Fruit fly (Drosophila melanogaster) whole organism, embryonic: ENCODE data around the gene scrib.
A peak's percentile ranks its signal among the peaks of the same experiment; 100 is the strongest.

Experiments used
- Aef1 ChIP-seq: fragments of 200-800 bp; sonication (Bioruptor generic); IDR thresholded peaks from 3 replicates; pipeline ENCODE4 v1.3.6; 2022; ENCODE audit warnings: missing biosample characterization, missing genetic modification characterization
- CG10543 ChIP-seq: fragments of 200-800 bp; sonication (Bioruptor generic); optimal IDR thresholded peaks from 3 replicates; lab custom pipeline; 2017; ENCODE audit warnings: missing biosample characterization, mild to moderate bottlenecking, missing genetic modification characterization, moderate library complexity
- CG11560 ChIP-seq: fragments of 200-800 bp; sonication (Bioruptor generic); IDR thresholded peaks from 3 replicates; pipeline ENCODE4 v1.3.6; 2022; ENCODE audit warnings: missing biosample characterization, missing genetic modification characterization
- CG12071 ChIP-seq: fragments of 200-800 bp; sonication (Bioruptor generic); optimal IDR thresholded peaks from 3 replicates; lab custom pipeline; 2018; ENCODE audit warnings: missing biosample characterization, mild to moderate bottlenecking, missing genetic modification characterization
- CG12219 ChIP-seq: fragments of 200-800 bp; sonication (Bioruptor generic); optimal IDR thresholded peaks from 3 replicates; lab custom pipeline; 2018; ENCODE audit warnings: missing biosample characterization, mild to moderate bottlenecking, missing genetic modification characterization
- CG12299 ChIP-seq: fragments of 200-800 bp; sonication (Bioruptor generic); optimal IDR thresholded peaks from 2 replicates; lab custom pipeline; 2018; ENCODE audit warnings: missing biosample characterization, mild to moderate bottlenecking, missing genetic modification characterization
- CG15696 ChIP-seq: fragments of 200-800 bp; sonication (Bioruptor generic); optimal IDR thresholded peaks from 2 replicates; lab custom pipeline; 2019; ENCODE audit warnings: missing biosample characterization, mild to moderate bottlenecking, missing genetic modification characterization, moderate library complexity
- CG1602 ChIP-seq: fragments of 200-800 bp; sonication (Bioruptor generic); optimal IDR thresholded peaks from 3 replicates; lab custom pipeline; 2016; ENCODE audit warnings: missing biosample characterization, missing genetic modification characterization
- CG1603 ChIP-seq: fragments of 200-800 bp; sonication (Bioruptor generic); optimal IDR thresholded peaks from 2 replicates; lab custom pipeline; 2019; ENCODE audit warnings: missing biosample characterization, mild to moderate bottlenecking, missing genetic modification characterization, moderate library complexity
- CG16813 ChIP-seq: fragments of 200-800 bp; sonication (Bioruptor generic); IDR thresholded peaks from 3 replicates; pipeline ENCODE4 v1.3.6; 2022; ENCODE audit warnings: missing biosample characterization, missing genetic modification characterization; ENCODE audit not compliant: partially characterized antibody
- CG2129 ChIP-seq: fragments of 200-800 bp; sonication (Bioruptor generic); IDR thresholded peaks from 2 replicates; pipeline ENCODE4 v1.3.6; 2022; ENCODE audit warnings: missing biosample characterization, missing genetic modification characterization; ENCODE audit not compliant: partially characterized antibody
- CG2678 ChIP-seq: fragments of 200-800 bp; sonication (Bioruptor generic); optimal IDR thresholded peaks from 3 replicates; lab custom pipeline; 2019; ENCODE audit warnings: missing biosample characterization, mild to moderate bottlenecking, missing genetic modification characterization, moderate library complexity
- CG30020 ChIP-seq: fragments of 200-800 bp; optimal IDR thresholded peaks from 2 replicates; lab custom pipeline; 2019; ENCODE audit warnings: missing biosample characterization, mild to moderate bottlenecking, missing genetic modification characterization, moderate library complexity
- CG31441 ChIP-seq: fragments of 200-800 bp; sonication (Bioruptor generic); IDR thresholded peaks from 2 replicates; pipeline ENCODE4 v1.3.6; 2022; ENCODE audit warnings: missing biosample characterization, missing genetic modification characterization
- CG34224 ChIP-seq: fragments of 200-800 bp; sonication (Bioruptor generic); IDR thresholded peaks from 3 replicates; pipeline ENCODE4 v1.3.6; 2022; ENCODE audit warnings: missing biosample characterization, missing genetic modification characterization; ENCODE audit not compliant: partially characterized antibody
- CG6175 ChIP-seq: fragments of 200-800 bp; sonication (Bioruptor generic); IDR thresholded peaks from 3 replicates; pipeline ENCODE4 v1.3.6; 2022; ENCODE audit warnings: missing biosample characterization, missing genetic modification characterization
- CG6272 ChIP-seq: fragments of 200-800 bp; sonication (Bioruptor generic); IDR thresholded peaks from 2 replicates; pipeline ENCODE4 v1.3.6; 2022; ENCODE audit warnings: missing biosample characterization, missing genetic modification characterization
- CG6765 ChIP-seq: fragments of 200-800 bp; sonication (Bioruptor generic); optimal IDR thresholded peaks from 3 replicates; lab custom pipeline; 2017; ENCODE audit warnings: missing biosample characterization, mild to moderate bottlenecking, missing genetic modification characterization
- CTCF ChIP-seq: fragments of 200-800 bp; sonication (Bioruptor generic); optimal IDR thresholded peaks from 2 replicates; lab custom pipeline; 2017; ENCODE audit warnings: missing biosample characterization, mild to moderate bottlenecking, missing genetic modification characterization, moderate library complexity
- Dbx ChIP-seq: fragments of 200-800 bp; sonication (Bioruptor generic); IDR thresholded peaks from 3 replicates; pipeline ENCODE4 v1.3.6; 2022; ENCODE audit warnings: missing biosample characterization, missing genetic modification characterization
- Ets97D ChIP-seq: fragments of 200-800 bp; sonication (Bioruptor generic); optimal IDR thresholded peaks from 3 replicates; lab custom pipeline; 2016; ENCODE audit warnings: missing biosample characterization, missing genetic modification characterization
- Fer1 ChIP-seq: fragments of 200-800 bp; sonication (Bioruptor generic); optimal IDR thresholded peaks from 2 replicates; lab custom pipeline; 2017; ENCODE audit warnings: missing biosample characterization, mild to moderate bottlenecking, missing genetic modification characterization
- HmgZ ChIP-seq: fragments of 200-800 bp; sonication (Bioruptor generic); optimal IDR thresholded peaks from 2 replicates; lab custom pipeline; 2018; ENCODE audit warnings: missing biosample characterization, mild to moderate bottlenecking, missing genetic modification characterization
- MESR4 ChIP-seq: fragments of 200-800 bp; sonication (Bioruptor generic); optimal IDR thresholded peaks from 2 replicates; lab custom pipeline; 2018; ENCODE audit warnings: missing biosample characterization, mild to moderate bottlenecking, missing genetic modification characterization, moderate library complexity
- NK7.1 ChIP-seq: fragments of 200-800 bp; sonication (Bioruptor generic); optimal IDR thresholded peaks from 3 replicates; lab custom pipeline; 2016; ENCODE audit warnings: missing biosample characterization, missing genetic modification characterization
- Optix ChIP-seq: fragments of 200-800 bp; sonication (Bioruptor generic); IDR thresholded peaks from 3 replicates; pipeline ENCODE4 v1.3.6; 2022; ENCODE audit warnings: missing biosample characterization, missing genetic modification characterization
- TFAM ChIP-seq: fragments of 200-800 bp; sonication (Bioruptor generic); optimal IDR thresholded peaks from 2 replicates; lab custom pipeline; 2017; ENCODE audit warnings: missing biosample characterization, missing genetic modification characterization, inconsistent platforms
- Trl ChIP-seq, 3 experiments: fragments of >200 bp in 2 of 3; fragments of 200-800 bp in 1 of 3; sonication (Bioruptor generic) in 1 of 3; optimal IDR thresholded peaks; 2 replicates in 1 of 3; 3 replicates in 2 of 3; lab custom pipeline; 2016 to 2017; ENCODE audit warnings: missing biosample characterization in 1 of 3, missing genetic modification characterization in 1 of 3
- Xrp1 ChIP-seq: fragments of 200-800 bp; sonication (Bioruptor generic); IDR thresholded peaks from 2 replicates; pipeline ENCODE4 v1.3.6; 2022; ENCODE audit warnings: missing biosample characterization, missing genetic modification characterization
- cas ChIP-seq: fragments of 200-800 bp; sonication (Bioruptor generic); IDR thresholded peaks from 2 replicates; pipeline ENCODE4 v1.3.6; 2022; ENCODE audit warnings: missing biosample characterization, missing genetic modification characterization
- crol ChIP-seq: fragments of 200-800 bp; sonication (Bioruptor generic); IDR thresholded peaks from 2 replicates; pipeline ENCODE4 v1.3.6; 2022; ENCODE audit warnings: missing biosample characterization, missing genetic modification characterization
- dati ChIP-seq: fragments of 200-800 bp; sonication (Bioruptor generic); IDR thresholded peaks from 2 replicates; pipeline ENCODE4 v1.3.6; 2022; ENCODE audit warnings: missing biosample characterization, missing genetic modification characterization
- hb ChIP-seq: fragments of 200-800 bp; sonication (Bioruptor generic); IDR thresholded peaks from 3 replicates; pipeline ENCODE4 v1.3.6; 2022; ENCODE audit warnings: missing biosample characterization, missing genetic modification characterization; ENCODE audit not compliant: partially characterized antibody
- insv ChIP-seq, 2 experiments: fragments of 200-800 bp; sonication (Bioruptor generic); optimal IDR thresholded peaks; 3 replicates each; lab custom pipeline; 2016 to 2018; ENCODE audit warnings: missing biosample characterization in 2 of 2, missing genetic modification characterization in 2 of 2
- jigr1 ChIP-seq: fragments of 200-800 bp; sonication (Bioruptor generic); IDR thresholded peaks from 3 replicates; pipeline ENCODE4 v1.3.6; 2022; ENCODE audit warnings: missing biosample characterization, missing genetic modification characterization
- jumu ChIP-seq: fragments of 200-800 bp; sonication (Bioruptor generic); optimal IDR thresholded peaks from 3 replicates; lab custom pipeline; 2016; ENCODE audit warnings: missing biosample characterization, missing genetic modification characterization
- kah ChIP-seq: fragments of 200-800 bp; sonication (Bioruptor generic); optimal IDR thresholded peaks from 2 replicates; lab custom pipeline; 2018; ENCODE audit warnings: missing biosample characterization, mild to moderate bottlenecking, missing genetic modification characterization
- lilli ChIP-seq: fragments of 200-800 bp; sonication (Bioruptor generic); optimal IDR thresholded peaks from 3 replicates; lab custom pipeline; 2016; ENCODE audit warnings: missing biosample characterization, missing genetic modification characterization
- lmd ChIP-seq: fragments of 200-800 bp; sonication (Bioruptor generic); IDR thresholded peaks from 2 replicates; pipeline ENCODE4 v1.3.6; 2022; ENCODE audit warnings: missing biosample characterization, missing genetic modification characterization
- luna ChIP-seq: fragments of 200-800 bp; sonication (Bioruptor generic); optimal IDR thresholded peaks from 2 replicates; lab custom pipeline; 2016; ENCODE audit warnings: missing biosample characterization, missing genetic modification characterization
- mam ChIP-seq: fragments of 200-800 bp; sonication (Bioruptor generic); optimal IDR thresholded peaks from 3 replicates; lab custom pipeline; 2016; ENCODE audit warnings: missing biosample characterization, missing genetic modification characterization
- prd ChIP-seq, 3 experiments: fragments of >200 bp in 2 of 3; fragments of 200-800 bp in 1 of 3; sonication (Bioruptor generic) in 1 of 3; optimal IDR thresholded peaks in 2 of 3; IDR thresholded peaks in 1 of 3; 2 replicates in 2 of 3; 3 replicates in 1 of 3; pipeline versions ENCODE4 v1.3.6 to Lab custom; 2017 to 2022; ENCODE audit warnings: missing biosample characterization in 1 of 3, missing genetic modification characterization in 1 of 3
- repo ChIP-seq: fragments of 200-800 bp; sonication (Bioruptor generic); optimal IDR thresholded peaks from 2 replicates; lab custom pipeline; 2016; ENCODE audit warnings: missing biosample characterization, missing genetic modification characterization
- seq ChIP-seq: fragments of 200-800 bp; sonication (Bioruptor generic); IDR thresholded peaks from 2 replicates; pipeline ENCODE4 v1.3.6; 2022; ENCODE audit warnings: missing biosample characterization, missing genetic modification characterization
- slp2 ChIP-seq: fragments of 200-800 bp; sonication (Bioruptor generic); optimal IDR thresholded peaks from 2 replicates; lab custom pipeline; 2016; ENCODE audit warnings: missing biosample characterization, missing genetic modification characterization
- tin ChIP-seq: fragments of 200-800 bp; sonication (Bioruptor generic); optimal IDR thresholded peaks from 3 replicates; lab custom pipeline; 2016; ENCODE audit warnings: missing biosample characterization, missing genetic modification characterization
- trem ChIP-seq: fragments of 200-800 bp; optimal IDR thresholded peaks from 3 replicates; lab custom pipeline; 2019; ENCODE audit warnings: missing biosample characterization, mild to moderate bottlenecking, missing genetic modification characterization, moderate library complexity
- tup ChIP-seq: fragments of 200-800 bp; sonication (Bioruptor generic); optimal IDR thresholded peaks from 2 replicates; lab custom pipeline; 2016; ENCODE audit warnings: missing biosample characterization, mild to moderate bottlenecking, missing genetic modification characterization, moderate library complexity
- usp ChIP-seq: fragments of >200 bp; optimal IDR thresholded peaks from 2 replicates; lab custom pipeline; 2017; ENCODE audit warnings: missing biosample characterization, missing genetic modification characterization
- vvl ChIP-seq: fragments of 200-800 bp; sonication (Bioruptor generic); IDR thresholded peaks from 2 replicates; pipeline ENCODE4 v1.3.6; 2022; ENCODE audit warnings: missing biosample characterization, missing genetic modification characterization
- wdn ChIP-seq: fragments of 200-800 bp; sonication (Bioruptor generic); IDR thresholded peaks from 2 replicates; pipeline ENCODE4 v1.3.6; 2022; ENCODE audit warnings: missing biosample characterization, missing genetic modification characterization
- zen2 ChIP-seq: fragments of 200-800 bp; sonication (Bioruptor generic); IDR thresholded peaks from 3 replicates; pipeline ENCODE4 v1.3.6; 2022; ENCODE audit warnings: missing biosample characterization, missing genetic modification characterization; ENCODE audit not compliant: partially characterized antibody

Gene scrib

DNA sequence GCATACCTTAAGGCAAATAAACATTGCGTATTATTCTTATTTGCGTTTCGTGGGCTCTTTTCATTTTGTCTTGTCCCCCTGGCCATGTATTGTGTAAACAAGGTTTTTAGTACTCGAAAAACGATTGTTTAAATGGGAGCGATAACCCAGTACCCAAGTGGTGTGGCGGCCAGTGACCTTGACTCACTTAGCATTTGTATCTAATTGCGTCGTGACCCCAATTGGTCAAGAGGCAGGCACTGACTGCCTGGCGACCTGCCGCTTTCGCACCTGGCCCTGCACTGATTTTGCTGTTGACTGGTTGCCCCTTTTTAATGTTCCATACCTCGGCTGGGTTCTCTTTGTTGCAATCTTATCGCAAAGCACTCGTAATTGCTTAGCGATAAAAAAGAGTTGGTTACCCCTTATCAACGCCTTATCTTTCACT is 52.0 kb downstream of the scrib start (continued):
- TF ChIP-seq Optix (GFP tag; lab: Robert Waterston, UW) (no peak), luna (GFP tag; lab: Kevin White, UChicago) (no peak), CG6175 (no peak), NK7.1 (GFP tag; lab: Kevin White, UChicago) (no peak), CG11560 (tag; lab: Robert Waterston, UW) (no peak), MESR4 (GFP tag; lab: Kevin White, UChicago) (no peak), usp (GFP tag; lab: Kevin White, UChicago) (no peak), cas (GFP tag; lab: Robert Waterston, UW) (no peak), CG1603 (tag; lab: Kevin White, UChicago) (no peak), CG31441 (no peak), tin (GFP tag; lab: Kevin White, UChicago) (no peak), repo (GFP tag; lab: Kevin White, UChicago) (no peak), CTCF (no peak), insv (GFP tag; optimal IDR thresholded peaks at IDR 0.05; lab: Kevin White, UChicago) (no peak), jigr1 (GFP tag; lab: Robert Waterston, UW) (no peak), Dbx (GFP tag; lab: Robert Waterston, UW) (peak; percentile 50; the same call in 2 of the 3 replicates), HmgZ (tag; lab: Kevin White, UChicago) (peak; percentile 32), jumu (GFP tag; lab: Kevin White, UChicago) (no peak), CG2678 (tag; lab: Kevin White, UChicago) (no peak), CG12071 (no peak), Aef1 (GFP tag; lab: Robert Waterston, UW) (no peak), vvl (GFP tag; lab: Robert Waterston, UW) (no peak), lilli (GFP tag; lab: Kevin White, UChicago) (no peak), CG12219 (GFP tag; lab: Kevin White, UChicago) (no peak), mam (no peak), hb (GFP tag; lab: Robert Waterston, UW) (no peak), CG2129 (no peak), TFAM (GFP tag; lab: Kevin White, UChicago) (no peak), trem (tag; lab: Kevin White, UChicago) (no peak), dati (GFP tag; lab: Robert Waterston, UW) (no peak), seq (GFP tag; lab: Robert Waterston, UW) (no peak), crol (GFP tag; lab: Robert Waterston, UW) (no peak), prd (optimal IDR thresholded peaks at IDR 0.05; lab: Kevin White, UChicago) (no peak), prd (GFP tag; IDR thresholded peaks at IDR 0.05; lab: Robert Waterston, UW) (no peak), Ets97D (peak; percentile 5), CG1602 (GFP tag; lab: Kevin White, UChicago) (no peak), CG6765 (GFP tag; lab: Kevin White, UChicago) (no peak), tup (GFP tag; lab: Kevin White, UChicago) (no peak), Trl (optimal IDR thresholded peaks at IDR 0.05; lab: Kevin White, UChicago) (no peak), Trl (GFP tag; optimal IDR thresholded peaks at IDR 0.05; lab: Kevin White, UChicago) (no peak), CG15696 (tag; lab: Kevin White, UChicago) (no peak), wdn (GFP tag; lab: Robert Waterston, UW) (no peak), CG6272 (GFP tag; lab: Robert Waterston, UW) (no peak), CG30020 (tag; lab: Kevin White, UChicago) (no peak), CG12299 (no peak), CG16813 (GFP tag; lab: Robert Waterston, UW) (no peak), lmd (GFP tag; lab: Robert Waterston, UW) (no peak), CG10543 (peak; percentile 64), Xrp1 (GFP tag; lab: Robert Waterston, UW) (no peak), kah (no peak), slp2 (GFP tag; lab: Kevin White, UChicago) (no peak), CG34224 (GFP tag; lab: Robert Waterston, UW) (no peak), Fer1 (peak; percentile 1), zen2 (GFP tag; lab: Robert Waterston, UW) (no peak; the same call in 2 of the 3 replicates)
